Worm (Caenorhabditis elegans): ENCODE results near the gene C15H11.13.

Gene C15H11.13

ce11 chrV:14394743-14395142 lies at the start of gene C15H11.13:
Gene C15H11.13 (plus strand): TSS chrV:14395043.
- no peak for TF ChIP-seq W03F9.2 (tag; optimal IDR thresholded peaks at IDR 0.05)
- no peak for TF ChIP-seq him-1 (tag; optimal IDR thresholded peaks at IDR 0.05)
- TF ChIP-seq dao-5 (tag; optimal IDR thresholded peaks at IDR 0.05): no peak

ce11 chrV:14347234-14347826 lies 47.5 kb upstream of the C15H11.13 start, which contains the start of gene cept-2:
Gene cept-2 (plus strand): TSS chrV:14347766.
- peak; percentile 97 for TF ChIP-seq W03F9.2 (tag; optimal IDR thresholded peaks at IDR 0.05)
- no peak for TF ChIP-seq dao-5 (tag; optimal IDR thresholded peaks at IDR 0.05)
- TF ChIP-seq him-1 (tag; optimal IDR thresholded peaks at IDR 0.05): peak; percentile 59

ce11 chrV:14350498-14350897 lies 44.3 kb upstream of the C15H11.13 start:
- no peak for TF ChIP-seq him-1 (tag; optimal IDR thresholded peaks at IDR 0.05)
- TF ChIP-seq W03F9.2 (tag; optimal IDR thresholded peaks at IDR 0.05): no peak
- TF ChIP-seq dao-5 (tag; optimal IDR thresholded peaks at IDR 0.05): no peak

DNA sequence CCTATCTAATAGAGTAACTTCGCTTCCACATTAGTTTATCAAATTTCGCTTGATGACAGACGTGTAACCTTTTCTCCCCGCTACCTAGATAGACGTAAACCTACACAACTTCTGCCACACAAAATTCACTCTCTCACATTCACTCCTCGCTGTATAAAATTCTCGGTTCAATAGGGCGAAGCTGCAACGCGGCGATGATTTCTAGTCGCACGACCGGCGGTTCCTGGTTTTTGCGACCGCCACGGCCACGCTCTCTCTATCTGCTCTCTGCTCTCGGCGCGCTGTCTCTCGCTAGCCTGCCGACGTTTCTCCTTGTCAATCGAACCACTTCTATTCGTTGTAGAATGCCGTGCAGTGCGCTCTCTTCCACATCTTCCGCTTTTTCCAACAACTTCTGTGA lies 43.9 kb upstream of the C15H11.13 start:
- TF ChIP-seq dao-5 (tag; optimal IDR thresholded peaks at IDR 0.05) (no peak), him-1 (tag; optimal IDR thresholded peaks at IDR 0.05) (peak; percentile 50), W03F9.2 (tag; optimal IDR thresholded peaks at IDR 0.05) (peak; percentile 67)

DNA sequence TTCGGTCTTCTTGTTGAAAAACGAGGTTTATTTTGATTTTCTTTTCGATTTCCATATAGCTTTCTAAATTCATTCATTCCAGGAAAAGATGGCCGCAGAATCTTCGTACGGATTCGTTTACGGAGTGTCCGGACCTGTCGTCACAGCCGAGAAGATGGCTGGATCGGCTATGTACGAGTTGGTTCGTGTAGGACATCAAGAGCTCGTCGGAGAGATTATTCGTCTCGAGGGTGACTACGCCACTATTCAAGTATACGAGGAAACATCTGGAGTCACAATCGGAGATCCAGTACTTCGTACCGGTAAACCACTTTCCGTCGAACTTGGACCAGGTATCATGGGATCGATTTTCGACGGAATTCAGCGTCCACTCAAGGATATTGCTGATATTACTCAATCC lies 43.2 kb upstream of the C15H11.13 start, which contains the start of gene vha-13:
Gene vha-13 (plus strand): TSS at position 81 of the 400 bp plus-strand sequence.
- TF ChIP-seq W03F9.2 (tag; optimal IDR thresholded peaks at IDR 0.05) (no peak), dao-5 (tag; optimal IDR thresholded peaks at IDR 0.05) (no peak), him-1 (tag; optimal IDR thresholded peaks at IDR 0.05) (no peak)

- no peak for TF ChIP-seq dao-5 (tag; optimal IDR thresholded peaks at IDR 0.05)
These were observed 42.8 kb upstream of the C15H11.13 start for ce11 chrV:14352032-14352431.

DNA sequence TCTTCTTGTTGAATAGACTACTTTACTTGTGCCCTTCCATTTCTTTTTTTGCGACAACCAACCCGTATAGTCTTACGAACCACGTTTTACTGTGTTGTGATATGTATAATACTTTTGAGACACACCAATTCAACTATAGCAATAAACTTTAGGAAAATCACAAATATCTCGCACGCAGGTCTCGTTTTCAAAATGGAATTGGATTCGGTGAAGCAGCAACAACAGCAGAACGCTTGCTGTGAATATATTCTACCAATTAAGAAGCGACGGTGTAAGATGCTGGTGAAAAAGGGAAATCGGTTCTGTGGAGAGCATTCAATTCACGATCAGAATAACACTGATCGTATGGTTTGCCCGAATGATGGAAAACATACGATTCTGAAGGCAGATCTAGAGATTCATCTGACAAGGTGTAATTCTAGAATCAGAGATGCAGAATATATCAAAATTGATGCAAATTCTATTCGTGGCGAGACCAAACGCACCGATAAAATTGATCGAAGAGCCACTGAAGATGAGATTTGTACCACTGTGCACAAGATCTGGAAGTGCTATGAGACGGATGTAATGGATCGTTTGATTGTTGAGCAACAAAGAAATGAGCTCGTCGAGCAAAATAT lies 40.5 kb upstream of the C15H11.13 start, which contains the start of gene Y49A3A.3:
Gene Y49A3A.3 (plus strand): TSS at position 153 of the 620 bp plus-strand sequence.
- TF ChIP-seq W03F9.2 (tag; optimal IDR thresholded peaks at IDR 0.05): no peak
- peak; percentile 71 for TF ChIP-seq dao-5 (tag; optimal IDR thresholded peaks at IDR 0.05)
- no peak for TF ChIP-seq him-1 (tag; optimal IDR thresholded peaks at IDR 0.05)

DNA sequence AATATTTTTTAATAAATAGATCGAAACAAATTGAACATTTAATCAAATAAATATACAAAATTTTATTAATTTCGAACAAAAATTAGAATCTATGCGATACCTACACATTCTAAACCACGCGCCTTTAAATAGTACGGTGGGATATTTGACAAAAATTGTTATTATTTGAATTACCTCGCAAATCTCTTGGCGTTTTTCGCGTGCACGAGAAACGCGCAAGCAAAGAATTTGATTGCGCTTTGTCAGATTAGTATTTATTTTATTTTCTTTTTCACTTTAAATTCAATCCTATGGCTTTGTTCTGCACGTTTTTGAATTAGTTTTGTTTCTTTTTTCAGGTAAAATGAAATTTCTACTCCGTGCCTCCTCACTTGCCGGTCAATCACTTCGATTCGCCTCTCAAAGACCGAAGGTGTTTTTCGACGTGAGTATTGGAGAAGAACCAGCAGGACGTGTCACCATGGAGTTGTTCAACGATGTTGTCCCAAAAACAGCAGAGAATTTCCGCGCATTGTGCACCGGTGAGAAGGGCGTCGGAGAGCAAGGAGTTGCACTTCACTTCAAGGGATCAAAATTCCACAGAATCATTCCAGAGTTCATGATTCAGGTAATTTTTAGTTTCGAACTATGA lies 39.0 kb upstream of the C15H11.13 start, which contains the start of gene cyn-1:
Gene cyn-1 (plus strand): TSS at position 339 of the 631 bp plus-strand sequence.
- peak; percentile 53 for TF ChIP-seq him-1 (tag; optimal IDR thresholded peaks at IDR 0.05)
- TF ChIP-seq W03F9.2 (tag; optimal IDR thresholded peaks at IDR 0.05): peak; percentile 89
- no peak for TF ChIP-seq dao-5 (tag; optimal IDR thresholded peaks at IDR 0.05)

ce11 chrV:14358577-14358976 lies 36.3 kb upstream of the C15H11.13 start, which contains the start of gene Y49A3A.4:
Gene Y49A3A.4 (minus strand): TSS chrV:14358890.
- TF ChIP-seq W03F9.2 (tag; optimal IDR thresholded peaks at IDR 0.05): no peak

DNA sequence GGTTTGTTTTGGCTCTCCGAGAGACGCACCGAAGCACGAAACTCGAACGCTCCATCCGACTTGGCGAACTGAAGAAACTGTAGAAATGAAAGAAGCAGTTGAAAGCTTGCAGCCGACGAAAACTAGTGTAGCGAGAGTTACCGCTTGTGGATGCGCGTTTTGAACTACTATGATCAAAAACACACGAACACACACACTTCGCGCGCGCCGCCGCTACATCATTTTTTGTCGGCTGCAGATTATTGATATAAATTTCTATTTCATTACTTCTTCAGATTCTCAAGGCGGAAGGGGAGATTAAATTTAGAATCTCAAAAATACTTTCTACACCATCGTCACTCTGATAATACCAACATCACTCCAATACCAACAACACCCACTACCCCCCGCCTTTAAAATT lies 32.9 kb upstream of the C15H11.13 start:
- TF ChIP-seq dao-5 (tag; optimal IDR thresholded peaks at IDR 0.05) (no peak), W03F9.2 (tag; optimal IDR thresholded peaks at IDR 0.05) (no peak), him-1 (tag; optimal IDR thresholded peaks at IDR 0.05) (no peak)

- TF ChIP-seq W03F9.2 (tag; optimal IDR thresholded peaks at IDR 0.05) (no peak), him-1 (tag; optimal IDR thresholded peaks at IDR 0.05) (no peak), dao-5 (tag; optimal IDR thresholded peaks at IDR 0.05) (no peak)
These were observed 30.1 kb upstream of the C15H11.13 start for ce11 chrV:14364586-14365248.

DNA sequence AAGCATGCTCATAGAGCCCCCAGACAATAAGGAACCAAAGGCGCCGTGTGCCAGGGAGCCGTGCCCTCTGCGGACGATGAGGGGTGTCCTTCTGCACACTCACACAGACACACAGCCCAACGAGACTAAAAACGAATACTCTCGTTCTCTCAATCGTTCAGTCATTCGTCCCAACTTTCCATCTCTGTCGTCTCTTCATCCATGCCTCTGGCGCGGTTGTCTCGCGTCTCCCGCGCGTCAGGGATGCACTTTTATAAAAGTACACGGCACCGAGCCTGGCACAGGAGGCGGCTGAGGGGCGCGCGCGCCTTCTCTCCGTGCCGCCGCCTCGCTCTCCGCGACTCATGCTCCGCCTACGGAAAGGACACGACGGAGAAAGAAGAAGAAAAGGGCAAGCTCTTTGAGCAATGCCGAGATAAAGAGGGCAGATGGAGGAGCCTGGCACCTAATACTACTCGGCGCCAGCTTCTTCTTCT lies 28.3 kb upstream of the C15H11.13 start:
- peak; percentile 85 for TF ChIP-seq him-1 (tag; optimal IDR thresholded peaks at IDR 0.05)
- TF ChIP-seq dao-5 (tag; optimal IDR thresholded peaks at IDR 0.05): no peak
- no peak for TF ChIP-seq W03F9.2 (tag; optimal IDR thresholded peaks at IDR 0.05)

DNA sequence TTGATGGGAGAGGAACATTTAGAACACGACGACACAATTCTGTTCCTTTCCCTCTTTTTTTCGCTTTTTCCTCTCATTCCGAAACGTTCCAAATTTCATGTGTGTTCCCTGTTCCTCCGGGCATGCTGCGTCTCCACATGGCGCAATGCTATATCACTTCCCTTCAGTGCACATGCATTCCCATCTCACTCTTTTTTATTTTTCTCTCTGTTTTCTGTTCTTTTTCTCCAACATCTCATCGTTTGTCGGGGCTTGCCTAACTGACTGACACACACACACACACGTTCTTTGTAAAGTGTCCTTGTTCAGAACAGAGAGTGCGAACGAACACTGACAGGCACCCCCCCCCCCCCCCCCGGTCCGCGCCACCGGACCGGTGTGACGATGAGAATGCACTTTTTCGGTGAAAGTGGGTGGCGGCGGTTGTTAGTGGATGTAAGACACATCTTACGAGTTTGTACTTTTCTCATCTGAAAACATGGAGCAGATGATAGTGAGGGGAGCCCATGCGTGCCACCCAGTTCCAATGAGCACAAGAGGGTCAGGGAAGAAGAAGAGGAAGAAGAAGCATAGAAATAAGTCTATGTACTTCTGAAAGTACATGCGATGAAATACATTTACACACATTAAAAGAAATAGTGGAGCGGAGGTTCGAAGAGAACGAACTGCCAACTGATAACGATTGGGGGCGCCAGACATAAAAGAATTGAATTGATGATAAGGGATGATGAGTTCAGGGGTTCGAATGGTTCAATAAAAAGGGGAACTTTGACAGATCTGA lies 26.4 kb upstream of the C15H11.13 start:
- TF ChIP-seq dao-5 (tag; optimal IDR thresholded peaks at IDR 0.05) (no peak), W03F9.2 (tag; optimal IDR thresholded peaks at IDR 0.05) (peak; percentile 14), him-1 (tag; optimal IDR thresholded peaks at IDR 0.05) (peak; percentile 22)
